Fruit fly (Drosophila melanogaster): ENCODE results near the gene CG10126.

Gene CG10126

dm6 chr3R:12859146-12859545 is at the start of gene CG10126:
TSS of gene CG10126 (minus strand) at chr3R:12859246.
- TF ChIP-seq sc (optimal IDR thresholded peaks at IDR 0.05) (no peak), sc (GFP tag; optimal IDR thresholded peaks at IDR 0.05) (no peak), CG6791 (GFP tag; IDR thresholded peaks at IDR 0.05; ENCODE audit: partially characterized antibody) (no peak), Awh (GFP tag; IDR thresholded peaks at IDR 0.05) (no peak), CG12155 (GFP tag; optimal IDR thresholded peaks at IDR 0.05) (no peak), Mad (GFP tag; optimal IDR thresholded peaks at IDR 0.05) (no peak), CG4424 (GFP tag; optimal IDR thresholded peaks at IDR 0.05) (no peak), esg (GFP tag; conservative IDR thresholded peaks at IDR 0.05) (no peak), sens-2 (GFP tag; IDR thresholded peaks at IDR 0.05) (no peak)

- TF ChIP-seq Usf (GFP tag; optimal IDR thresholded peaks at IDR 0.05): no peak
- TF ChIP-seq CG10654 (GFP tag; optimal IDR thresholded peaks at IDR 0.05): no peak
- no peak for TF ChIP-seq CG14014 (GFP tag; IDR thresholded peaks at IDR 0.05)
- no peak for TF ChIP-seq Bgb (GFP tag; IDR thresholded peaks at IDR 0.05; ENCODE audit: partially characterized antibody)
- TF ChIP-seq gce (GFP tag; IDR thresholded peaks at IDR 0.05): no peak
- no peak for TF ChIP-seq CG30020 (tag; optimal IDR thresholded peaks at IDR 0.05)
- TF ChIP-seq grn (GFP tag; optimal IDR thresholded peaks at IDR 0.05): no peak
- TF ChIP-seq Atf3 (GFP tag; optimal IDR thresholded peaks at IDR 0.05): no peak
- TF ChIP-seq CG15011 (GFP tag; optimal IDR thresholded peaks at IDR 0.05): no peak
- TF ChIP-seq grau (tag; optimal IDR thresholded peaks at IDR 0.05): no peak
- TF ChIP-seq CG5180 (GFP tag; optimal IDR thresholded peaks at IDR 0.05): no peak
- TF ChIP-seq CG14050 (GFP tag; IDR thresholded peaks at IDR 0.05): no peak
- no peak for TF ChIP-seq CG4360 (GFP tag; IDR thresholded peaks at IDR 0.05)
- no peak for TF ChIP-seq ewg (GFP tag; optimal IDR thresholded peaks at IDR 0.05)
- TF ChIP-seq wdn (GFP tag; IDR thresholded peaks at IDR 0.05): no peak
- no peak for TF ChIP-seq Hr3 (GFP tag; optimal IDR thresholded peaks at IDR 0.05)
- no peak for TF ChIP-seq Hr39 (optimal IDR thresholded peaks at IDR 0.05)
- TF ChIP-seq Sry-β (GFP tag; optimal IDR thresholded peaks at IDR 0.05): no peak
- no peak for TF ChIP-seq nom (GFP tag; optimal IDR thresholded peaks at IDR 0.05)
Measured at dm6 chr3R:12891656-12892055, 32.6 kb upstream of the CG10126 start, which contains the start of gene d-cup. TSS of gene d-cup (plus strand) at chr3R:12891956.

- no peak for TF ChIP-seq Rfx (GFP tag; IDR thresholded peaks at IDR 0.05)
- TF ChIP-seq CG7839 (tag; optimal IDR thresholded peaks at IDR 0.05): peak; percentile 20
- TF ChIP-seq Med (GFP tag): peak; percentile 5
- no peak for TF ChIP-seq CG9609 (GFP tag; optimal IDR thresholded peaks at IDR 0.05)
- no peak for TF ChIP-seq D19A (tag; optimal IDR thresholded peaks at IDR 0.05)
- TF ChIP-seq CG12071 (GFP tag; optimal IDR thresholded peaks at IDR 0.05): no peak
- no peak for TF ChIP-seq CG17359 (tag; optimal IDR thresholded peaks at IDR 0.05)
- TF ChIP-seq D19B (GFP tag; optimal IDR thresholded peaks at IDR 0.05): peak; percentile 5
- no peak for TF ChIP-seq Dip2 (GFP tag; IDR thresholded peaks at IDR 0.05)
- peak; percentile 5 for TF ChIP-seq Sox102F (GFP tag; optimal IDR thresholded peaks at IDR 0.05)
- no peak for TF ChIP-seq CG17568 (GFP tag; optimal IDR thresholded peaks at IDR 0.05)
- TF ChIP-seq dysf (GFP tag; IDR thresholded peaks at IDR 0.05): no peak
- no peak for TF ChIP-seq CG6175 (GFP tag; IDR thresholded peaks at IDR 0.05)
- peak; percentile 56 for TF ChIP-seq Sry-β (GFP tag; optimal IDR thresholded peaks at IDR 0.05)
- TF ChIP-seq dan (GFP tag; IDR thresholded peaks at IDR 0.05): no peak
- TF ChIP-seq CG4617 (GFP tag; optimal IDR thresholded peaks at IDR 0.05; ENCODE audit: borderline replicate concordance): no peak
- TF ChIP-seq row (GFP tag; IDR thresholded peaks at IDR 0.05): peak; percentile 36; the same call in 1 of the 3 replicates
- TF ChIP-seq CG5245 (GFP tag; optimal IDR thresholded peaks at IDR 0.05): no peak
- TF ChIP-seq CG8924 (tag; optimal IDR thresholded peaks at IDR 0.05): no peak
- peak; percentile 19; the same call in 1 of the 2 replicates for TF ChIP-seq CG31441 (GFP tag; IDR thresholded peaks at IDR 0.05)
- TF ChIP-seq CG13424 (tag; optimal IDR thresholded peaks at IDR 0.05): no peak
- no peak for TF ChIP-seq unc-4 (GFP tag; IDR thresholded peaks at IDR 0.05; ENCODE audit: partially characterized antibody)
- no peak for TF ChIP-seq jigr1 (GFP tag; IDR thresholded peaks at IDR 0.05)
- no peak for TF ChIP-seq Ravus (GFP tag; IDR thresholded peaks at IDR 0.05)
- no peak for TF ChIP-seq jing (GFP tag; optimal IDR thresholded peaks at IDR 0.05)
Measured at dm6 chr3R:12858079-12858478, 967 bp downstream of the CG10126 start.

All from whole organism, embryonic.